Fruit fly (Drosophila melanogaster) whole organism, embryonic: ENCODE measurements around the gene CG9444.

Experiments used
- Blimp-1 ChIP-seq: fragments of 200-800 bp; sonication (Bioruptor generic); optimal IDR thresholded peaks from 3 replicates; lab custom pipeline; 2018; ENCODE audit warnings: missing biosample characterization, missing genetic modification characterization, mild to moderate bottlenecking, moderate library complexity, missing genetic modification reagents
- CG10979 ChIP-seq: fragments of 200-800 bp; sonication (Bioruptor generic); optimal IDR thresholded peaks from 2 replicates; lab custom pipeline; 2018; ENCODE audit warnings: missing biosample characterization, mild to moderate bottlenecking, missing genetic modification characterization, moderate library complexity
- CG11093 ChIP-seq: fragments of 200-800 bp; sonication (Bioruptor generic); IDR thresholded peaks from 3 replicates; pipeline ENCODE4 v1.3.6; 2022; ENCODE audit warnings: missing biosample characterization, missing genetic modification characterization
- CG15601 ChIP-seq: fragments of 200-800 bp; sonication (Bioruptor generic); optimal IDR thresholded peaks from 3 replicates; lab custom pipeline; 2019; ENCODE audit warnings: missing biosample characterization, mild to moderate bottlenecking, missing genetic modification characterization, moderate library complexity
- CG2875 ChIP-seq: fragments of 200-800 bp; sonication (Bioruptor generic); optimal IDR thresholded peaks from 2 replicates; lab custom pipeline; 2017; ENCODE audit warnings: missing biosample characterization, mild to moderate bottlenecking, missing genetic modification characterization, missing genetic modification reagents
- CG30020 ChIP-seq: fragments of 200-800 bp; optimal IDR thresholded peaks from 2 replicates; lab custom pipeline; 2019; ENCODE audit warnings: missing biosample characterization, mild to moderate bottlenecking, missing genetic modification characterization, moderate library complexity
- CG3163 ChIP-seq: fragments of 200-800 bp; sonication (Bioruptor generic); optimal IDR thresholded peaks from 3 replicates; lab custom pipeline; 2016; ENCODE audit warnings: missing biosample characterization, missing genetic modification characterization
- CG43689 ChIP-seq: fragments of 200-800 bp; sonication (Bioruptor generic); IDR thresholded peaks from 2 replicates; pipeline ENCODE4 v1.3.6; 2022; ENCODE audit warnings: missing biosample characterization, missing genetic modification characterization
- CG4730 ChIP-seq: fragments of 200-800 bp; sonication (Bioruptor generic); IDR thresholded peaks from 2 replicates; pipeline ENCODE4 v1.3.6; 2022; ENCODE audit warnings: missing biosample characterization, missing genetic modification characterization
- CG5953 ChIP-seq: fragments of 200-800 bp; sonication (Bioruptor generic); IDR thresholded peaks from 2 replicates; pipeline ENCODE4 v1.3.6; 2022; ENCODE audit warnings: missing biosample characterization, missing genetic modification characterization
- CG6254 ChIP-seq: fragments of 200-800 bp; sonication (Bioruptor generic); optimal IDR thresholded peaks from 3 replicates; lab custom pipeline; 2017; ENCODE audit warnings: mild to moderate bottlenecking, missing biosample characterization, missing genetic modification reagents, missing genetic modification characterization
- CG6765 ChIP-seq: fragments of 200-800 bp; sonication (Bioruptor generic); optimal IDR thresholded peaks from 3 replicates; lab custom pipeline; 2017; ENCODE audit warnings: missing biosample characterization, mild to moderate bottlenecking, missing genetic modification characterization
- D19B ChIP-seq: fragments of 200-800 bp; sonication (Bioruptor generic); optimal IDR thresholded peaks from 2 replicates; lab custom pipeline; 2017; ENCODE audit warnings: missing biosample characterization, mild to moderate bottlenecking, missing genetic modification characterization
- Elba2 ChIP-seq: fragments of 200-800 bp; sonication (Bioruptor generic); optimal IDR thresholded peaks from 3 replicates; lab custom pipeline; 2016; ENCODE audit warnings: missing biosample characterization, missing genetic modification characterization
- Ets97D ChIP-seq: fragments of 200-800 bp; sonication (Bioruptor generic); optimal IDR thresholded peaks from 3 replicates; lab custom pipeline; 2016; ENCODE audit warnings: missing biosample characterization, missing genetic modification characterization
- Fer1 ChIP-seq: fragments of 200-800 bp; sonication (Bioruptor generic); optimal IDR thresholded peaks from 2 replicates; lab custom pipeline; 2017; ENCODE audit warnings: missing biosample characterization, mild to moderate bottlenecking, missing genetic modification characterization
- Med ChIP-seq: fragments of 200-800 bp; sonication (Bioruptor generic); peaks from one replicate; lab custom pipeline; 2016; ENCODE audit warnings: missing biosample characterization, missing genetic modification characterization, mild to moderate bottlenecking, inconsistent platforms, moderate library complexity
- Mrtf ChIP-seq: fragments of 200-800 bp; sonication (Bioruptor generic); IDR thresholded peaks from 3 replicates; pipeline ENCODE4 v1.3.6; 2022; ENCODE audit warnings: missing biosample characterization, missing genetic modification characterization
- Neu2 ChIP-seq: fragments of 200-800 bp; sonication (Bioruptor generic); optimal IDR thresholded peaks from 3 replicates; lab custom pipeline; 2016; ENCODE audit warnings: missing biosample characterization, missing genetic modification characterization, borderline replicate concordance
- Ravus ChIP-seq: fragments of 200-800 bp; sonication (Bioruptor generic); IDR thresholded peaks from 2 replicates; pipeline ENCODE4 v1.3.6; 2022; ENCODE audit warnings: missing biosample characterization, missing genetic modification characterization
- Rfx ChIP-seq: fragments of 200-800 bp; sonication (Bioruptor generic); IDR thresholded peaks from 2 replicates; pipeline ENCODE4 v1.3.6; 2022; ENCODE audit warnings: missing biosample characterization, missing genetic modification characterization
- Scr ChIP-seq: fragments of 200-800 bp; sonication (Bioruptor generic); IDR thresholded peaks from 2 replicates; pipeline ENCODE4 v1.3.6; 2022; ENCODE audit warnings: missing biosample characterization, missing genetic modification characterization; ENCODE audit not compliant: partially characterized antibody
- Sry-β ChIP-seq: fragments of 200-800 bp; sonication (Bioruptor generic); optimal IDR thresholded peaks from 2 replicates; lab custom pipeline; 2018; ENCODE audit warnings: missing biosample characterization, mild to moderate bottlenecking, missing genetic modification characterization, moderate library complexity
- Trl ChIP-seq, 3 experiments: fragments of >200 bp in 2 of 3; fragments of 200-800 bp in 1 of 3; sonication (Bioruptor generic) in 1 of 3; optimal IDR thresholded peaks; 2 replicates in 1 of 3; 3 replicates in 2 of 3; lab custom pipeline; 2016 to 2017; ENCODE audit warnings: missing biosample characterization in 1 of 3, missing genetic modification characterization in 1 of 3
- Usf ChIP-seq: fragments of 200-800 bp; sonication (Bioruptor generic); optimal IDR thresholded peaks from 2 replicates; lab custom pipeline; 2017; ENCODE audit warnings: missing genotype, missing biosample characterization, missing genetic modification characterization
- al ChIP-seq: fragments of 200-800 bp; sonication (Bioruptor generic); IDR thresholded peaks from 2 replicates; pipeline ENCODE4 v1.3.6; 2022; ENCODE audit warnings: missing biosample characterization, missing genetic modification characterization
- bowl ChIP-seq: fragments of 200-800 bp; sonication (Bioruptor generic); IDR thresholded peaks from 2 replicates; pipeline ENCODE4 v1.3.6; 2022; ENCODE audit warnings: missing biosample characterization, missing genetic modification characterization
- br ChIP-seq: fragments of >200 bp; optimal IDR thresholded peaks from 2 replicates; lab custom pipeline; 2017
- cwo ChIP-seq: fragments of 200-800 bp; sonication (Bioruptor generic); optimal IDR thresholded peaks from 3 replicates; lab custom pipeline; 2017; ENCODE audit warnings: missing biosample characterization, missing genetic modification characterization, mild to moderate bottlenecking, moderate library complexity, missing genetic modification reagents
- dimm ChIP-seq: fragments of 200-800 bp; sonication (Bioruptor generic); IDR thresholded peaks from 2 replicates; pipeline ENCODE4 v1.3.6; 2022; ENCODE audit warnings: missing biosample characterization, missing genetic modification characterization
- disco-r ChIP-seq: fragments of 200-800 bp; sonication (Bioruptor generic); optimal IDR thresholded peaks from 2 replicates; lab custom pipeline; 2016; ENCODE audit warnings: missing biosample characterization, missing genetic modification characterization
- dmrt11E ChIP-seq: fragments of 200-800 bp; sonication (Bioruptor generic); optimal IDR thresholded peaks from 3 replicates; lab custom pipeline; 2018; ENCODE audit warnings: missing biosample characterization, mild to moderate bottlenecking, missing genetic modification characterization, moderate library complexity
- dysf ChIP-seq: fragments of 200-800 bp; sonication (Bioruptor generic); IDR thresholded peaks from 3 replicates; pipeline ENCODE4 v1.3.6; 2022; ENCODE audit warnings: missing biosample characterization, missing genetic modification characterization
- fd64A ChIP-seq: fragments of 200-800 bp; sonication (Bioruptor generic); optimal IDR thresholded peaks from 3 replicates; lab custom pipeline; 2018; ENCODE audit warnings: missing biosample characterization, mild to moderate bottlenecking, missing genetic modification characterization
- grau ChIP-seq: fragments of 200-800 bp; optimal IDR thresholded peaks from 3 replicates; lab custom pipeline; 2019; ENCODE audit warnings: missing biosample characterization, mild to moderate bottlenecking, missing genetic modification characterization, moderate library complexity
- ham ChIP-seq: fragments of 200-800 bp; sonication (Bioruptor generic); IDR thresholded peaks from 2 replicates; pipeline ENCODE4 v1.3.6; 2022; ENCODE audit warnings: missing biosample characterization, missing genetic modification characterization
- her ChIP-seq: fragments of 200-800 bp; sonication (Bioruptor generic); optimal IDR thresholded peaks from 2 replicates; lab custom pipeline; 2016; ENCODE audit warnings: missing biosample characterization, missing genetic modification characterization
- jigr1 ChIP-seq: fragments of 200-800 bp; sonication (Bioruptor generic); IDR thresholded peaks from 3 replicates; pipeline ENCODE4 v1.3.6; 2022; ENCODE audit warnings: missing biosample characterization, missing genetic modification characterization
- kni ChIP-seq: fragments of 200-800 bp; sonication (Bioruptor generic); optimal IDR thresholded peaks from 3 replicates; lab custom pipeline; 2017; ENCODE audit warnings: mild to moderate bottlenecking, missing biosample characterization, missing genetic modification reagents, missing genetic modification characterization
- mld ChIP-seq: fragments of 200-800 bp; sonication (Bioruptor generic); IDR thresholded peaks from 3 replicates; pipeline ENCODE4 v1.3.6; 2022; ENCODE audit warnings: missing biosample characterization, missing genetic modification characterization; ENCODE audit not compliant: partially characterized antibody
- nerfin-2 ChIP-seq: fragments of 200-800 bp; sonication (Bioruptor generic); IDR thresholded peaks from 2 replicates; pipeline ENCODE4 v1.3.6; 2022; ENCODE audit warnings: missing biosample characterization, missing genetic modification characterization; ENCODE audit not compliant: partially characterized antibody
- onecut ChIP-seq: fragments of 200-800 bp; sonication (Bioruptor generic); IDR thresholded peaks from 2 replicates; pipeline ENCODE4 v1.3.6; 2022; ENCODE audit warnings: missing biosample characterization, missing genetic modification characterization
- pan ChIP-seq, 4 experiments: fragments of >200 bp in 3 of 4; fragments of 200-800 bp in 1 of 4; sonication (Bioruptor generic) in 1 of 4; optimal IDR thresholded peaks in 3 of 4; IDR thresholded peaks in 1 of 4; 2 replicates each; pipeline versions ENCODE4 v1.3.6 to Lab custom; 2017 to 2022; ENCODE audit warnings: missing biosample characterization in 2 of 4, missing genetic modification characterization in 2 of 4, mixed read lengths in 1 of 4
- pum ChIP-seq: fragments of 200-800 bp; sonication (Bioruptor generic); optimal IDR thresholded peaks from 2 replicates; lab custom pipeline; 2016; ENCODE audit warnings: missing biosample characterization, missing genetic modification characterization
- schlank ChIP-seq: fragments of 200-800 bp; sonication (Bioruptor generic); optimal IDR thresholded peaks from 2 replicates; lab custom pipeline; 2018; ENCODE audit warnings: missing biosample characterization, mild to moderate bottlenecking, missing genetic modification characterization
- sd ChIP-seq: fragments of 200-800 bp; sonication (Bioruptor generic); optimal IDR thresholded peaks from 3 replicates; lab custom pipeline; 2018; ENCODE audit warnings: missing biosample characterization, mild to moderate bottlenecking, missing genetic modification characterization, moderate library complexity
- sna ChIP-seq: fragments of 200-800 bp; sonication (Bioruptor generic); IDR thresholded peaks from 2 replicates; pipeline ENCODE4 v1.3.6; 2022; ENCODE audit warnings: missing biosample characterization, missing genetic modification characterization; ENCODE audit not compliant: partially characterized antibody
- ssp ChIP-seq: fragments of 200-800 bp; sonication (Bioruptor generic); IDR thresholded peaks from 2 replicates; pipeline ENCODE4 v1.3.6; 2022; ENCODE audit warnings: missing biosample characterization, missing genetic modification characterization
- stwl ChIP-seq: fragments of 200-800 bp; sonication (Bioruptor generic); optimal IDR thresholded peaks from 3 replicates; lab custom pipeline; 2018; ENCODE audit warnings: missing biosample characterization, mild to moderate bottlenecking, missing genetic modification characterization, moderate library complexity

The CG9444 gene

DNA sequence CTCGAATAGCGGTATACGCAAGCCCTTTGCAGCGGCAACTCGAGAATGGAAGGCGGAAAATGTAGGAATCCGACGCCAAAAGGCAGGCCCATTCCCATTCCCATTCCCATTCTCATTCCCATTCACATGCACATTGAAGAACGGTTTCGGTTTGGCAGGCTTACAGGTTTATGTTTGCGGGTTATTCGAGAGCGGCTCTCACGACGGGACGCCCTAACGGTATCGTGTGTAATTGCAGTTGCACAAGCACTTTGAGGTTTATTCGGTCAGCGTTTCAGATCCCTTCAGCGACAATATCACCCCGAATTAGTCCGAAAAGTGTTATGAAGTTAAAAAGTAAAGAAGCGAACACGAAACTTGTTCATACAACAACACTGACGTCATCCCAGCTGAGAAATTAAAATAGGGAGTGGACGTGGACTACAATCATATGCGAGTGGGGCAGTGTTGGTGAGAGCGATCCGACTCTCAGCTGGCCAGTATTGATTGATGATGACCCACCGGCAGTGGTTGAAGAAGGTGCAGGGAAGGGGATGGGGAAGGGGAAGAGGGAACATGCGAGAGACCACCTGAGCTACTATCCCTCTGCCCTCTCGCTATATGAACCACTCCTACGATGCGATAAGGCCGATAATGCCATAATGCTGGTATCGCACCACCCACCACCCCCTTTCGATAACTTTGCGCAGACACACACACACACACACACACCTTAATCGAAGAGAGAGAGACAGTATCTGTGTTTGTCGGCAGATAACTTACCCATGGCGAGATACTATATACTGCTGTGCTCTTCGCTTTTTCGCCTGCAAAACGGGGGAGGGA lies 20.3 kb upstream of the CG9444 start (continued):
- peak; percentile 59 for TF ChIP-seq Med (GFP tag; lab: Kevin White, UChicago)
- TF ChIP-seq CG5953 (GFP tag; lab: Robert Waterston, UW), result no peak
- TF ChIP-seq ssp (GFP tag; lab: Robert Waterston, UW), result no peak
- TF ChIP-seq nerfin-2, result no peak
- TF ChIP-seq disco-r (GFP tag; lab: Kevin White, UChicago), result no peak
- no peak for TF ChIP-seq Rfx
- TF ChIP-seq sna (GFP tag; lab: Robert Waterston, UW), result no peak
- TF ChIP-seq al, result no peak
- no peak for TF ChIP-seq CG2875 (GFP tag; lab: Kevin White, UChicago)
- TF ChIP-seq CG10979 (tag; lab: Kevin White, UChicago), result no peak
- no peak for TF ChIP-seq her
- no peak for TF ChIP-seq CG4730 (GFP tag; lab: Robert Waterston, UW)
- no peak for TF ChIP-seq Fer1
- TF ChIP-seq CG30020 (tag; lab: Kevin White, UChicago), result no peak
- peak; percentile 79 for TF ChIP-seq kni (GFP tag; lab: Kevin White, UChicago)
- peak; percentile 10 for TF ChIP-seq CG3163 (GFP tag; lab: Kevin White, UChicago)
- no peak for TF ChIP-seq CG15601 (tag; lab: Kevin White, UChicago)
- no peak for TF ChIP-seq schlank (tag; lab: Kevin White, UChicago)
- TF ChIP-seq Usf (GFP tag; lab: Kevin White, UChicago), result no peak
- no peak for TF ChIP-seq pan (optimal IDR thresholded peaks at IDR 0.05; lab: Kevin White, UChicago)
- TF ChIP-seq pan (GFP tag; optimal IDR thresholded peaks at IDR 0.05 in 1 of 2, IDR thresholded peaks at IDR 0.05 in 1 of 2), result no peak
- no peak for TF ChIP-seq D19B
- TF ChIP-seq Scr (GFP tag; lab: Robert Waterston, UW), result no peak
- TF ChIP-seq mld (GFP tag; lab: Robert Waterston, UW), result no peak
- no peak for TF ChIP-seq pum (GFP tag; lab: Kevin White, UChicago)
- TF ChIP-seq jigr1 (GFP tag; lab: Robert Waterston, UW), result no peak
- no peak for TF ChIP-seq Elba2 (GFP tag; lab: Kevin White, UChicago)
- peak; percentile 69 to 90 for TF ChIP-seq Trl (optimal IDR thresholded peaks at IDR 0.05; lab: Kevin White, UChicago)
- TF ChIP-seq Trl (GFP tag; optimal IDR thresholded peaks at IDR 0.05; lab: Kevin White, UChicago), result no peak
- no peak for TF ChIP-seq Sry-β (GFP tag; lab: Kevin White, UChicago)
- TF ChIP-seq dimm (GFP tag; lab: Robert Waterston, UW), result no peak
- no peak for TF ChIP-seq CG11093 (GFP tag; lab: Robert Waterston, UW)
- no peak for TF ChIP-seq br (lab: Kevin White, UChicago)
- no peak for TF ChIP-seq dysf (GFP tag; lab: Robert Waterston, UW)
- TF ChIP-seq bowl (GFP tag; lab: Robert Waterston, UW), result no peak
- TF ChIP-seq Ravus (GFP tag; lab: Robert Waterston, UW), result no peak
- no peak for TF ChIP-seq grau
- TF ChIP-seq onecut, result peak; percentile 88
- peak; percentile 2 for TF ChIP-seq CG6765 (GFP tag; lab: Kevin White, UChicago)
- no peak for TF ChIP-seq dmrt11E (tag; lab: Kevin White, UChicago)
- TF ChIP-seq Blimp-1, result no peak
- no peak for TF ChIP-seq ham (GFP tag; lab: Robert Waterston, UW)
- TF ChIP-seq Neu2, result no peak
- no peak for TF ChIP-seq Mrtf (GFP tag; lab: Robert Waterston, UW)
- no peak for TF ChIP-seq Ets97D
- TF ChIP-seq CG6254, result no peak
- TF ChIP-seq sd, result peak; percentile 40
- peak; percentile 25 for TF ChIP-seq fd64A
- TF ChIP-seq stwl (tag; lab: Kevin White, UChicago), result peak; percentile 1
- TF ChIP-seq cwo (GFP tag; lab: Kevin White, UChicago), result peak; percentile 73
- no peak for TF ChIP-seq CG43689
